Worm (Caenorhabditis elegans) whole organism, L4 larva: ENCODE measurements around the gene R12C12.10.
A peak's percentile ranks its signal among the peaks of the same experiment; 100 is the strongest.

ENCODE experiments used
- F10B5.3 ChIP-seq: sonication (generic microtip); optimal IDR thresholded peaks from 2 replicates; lab custom pipeline; 2016; ENCODE audit warnings: mild to moderate bottlenecking, missing genetic modification characterization, missing compliant biosample characterization
- T20F7.1 ChIP-seq: fragments of 200-800 bp; sonication (Bioruptor generic); optimal IDR thresholded peaks from 2 replicates; lab custom pipeline; 2018; ENCODE audit warnings: mild to moderate bottlenecking, missing genetic modification characterization, missing compliant biosample characterization
- T26A8.4 ChIP-seq: fragments of 200-800 bp; sonication (Bioruptor generic); IDR thresholded peaks from 2 replicates; pipeline ENCODE4 v1.3.6; 2022; ENCODE audit warnings: missing genetic modification characterization, missing compliant biosample characterization
- ZK337.2 ChIP-seq: fragments of 200-800 bp; sonication (Bioruptor generic); IDR thresholded peaks from 2 replicates; pipeline ENCODE4 v1.3.6; 2022; ENCODE audit warnings: missing genetic modification reagents, missing genetic modification characterization, missing compliant biosample characterization
- ZK546.5 ChIP-seq, 2 experiments: sonication (generic microtip); optimal IDR thresholded peaks; 2 replicates each; lab custom pipeline; 2017; ENCODE audit warnings: missing biosample characterization in 2 of 2, missing genetic modification characterization in 2 of 2
- aha-1 ChIP-seq: fragments of 150-350 bp; peaks from one replicate; lab custom pipeline; 2014; ENCODE audit warnings: missing biosample characterization, missing genetic modification characterization
- arid-1 ChIP-seq: fragments of 200-800 bp; sonication (Bioruptor generic); conservative IDR thresholded peaks from 2 replicates; pipeline ENCODE4 v1.3.6; 2022; ENCODE audit warnings: missing genetic modification reagents, missing genetic modification characterization, missing compliant biosample characterization
- attf-4 ChIP-seq: sonication (generic microtip); optimal IDR thresholded peaks from 3 replicates; lab custom pipeline; 2017; ENCODE audit warnings: missing biosample characterization, missing genetic modification characterization
- ceh-62 ChIP-seq: sonication (generic microtip); optimal IDR thresholded peaks from 2 replicates; lab custom pipeline; 2017; ENCODE audit warnings: missing biosample characterization, missing genetic modification characterization
- cey-2 ChIP-seq: sonication (generic microtip); optimal IDR thresholded peaks from 3 replicates; lab custom pipeline; 2017; ENCODE audit warnings: missing genetic modification characterization, mild to moderate bottlenecking, missing compliant biosample characterization, antibody characterized with exemption, borderline replicate concordance; ENCODE audit not compliant: insufficient read depth
- ctbp-1 ChIP-seq: fragments of 200-800 bp; sonication (Bioruptor generic); IDR thresholded peaks from 2 replicates; pipeline ENCODE4 v1.3.6; 2022; ENCODE audit warnings: missing genetic modification reagents, missing genetic modification characterization, missing compliant biosample characterization
- daf-12 ChIP-seq: fragments of 150-350 bp; optimal IDR thresholded peaks from 2 replicates; lab custom pipeline; 2014; ENCODE audit warnings: missing biosample characterization, missing genetic modification reagents, missing genetic modification characterization
- daf-8 ChIP-seq: fragments of 200-800 bp; sonication (Bioruptor generic); IDR thresholded peaks from 2 replicates; pipeline ENCODE4 v1.3.6; 2022; ENCODE audit warnings: missing genetic modification characterization, missing compliant biosample characterization
- dmd-6 ChIP-seq: fragments of 200-800 bp; sonication (Bioruptor generic); IDR thresholded peaks from 2 replicates; pipeline ENCODE4 v1.3.6; 2022; ENCODE audit warnings: missing genetic modification reagents, missing genetic modification characterization, missing compliant biosample characterization
- duxl-1 ChIP-seq: sonication (generic microtip); optimal IDR thresholded peaks from 2 replicates; lab custom pipeline; 2016; ENCODE audit warnings: mild to moderate bottlenecking, missing genetic modification characterization, moderate library complexity, missing compliant biosample characterization; ENCODE audit not compliant: poor library complexity
- egl-43 ChIP-seq: fragments of 200-800 bp; sonication (Bioruptor generic); IDR thresholded peaks from 2 replicates; pipeline ENCODE4 v1.3.6; 2022; ENCODE audit warnings: missing genetic modification reagents, missing genetic modification characterization, missing compliant biosample characterization
- fos-1 ChIP-seq: fragments of 150-350 bp; optimal IDR thresholded peaks from 2 replicates; lab custom pipeline; 2014; ENCODE audit warnings: missing biosample characterization, missing genetic modification characterization
- gei-8 ChIP-seq: fragments of 200-800 bp; sonication (Bioruptor generic); optimal IDR thresholded peaks from 2 replicates; lab custom pipeline; 2018; ENCODE audit warnings: mild to moderate bottlenecking, missing genetic modification characterization, missing compliant biosample characterization
- hlh-30 ChIP-seq: sonication (generic microtip); optimal IDR thresholded peaks from 2 replicates; lab custom pipeline; 2017; ENCODE audit warnings: antibody characterized with exemption, mild to moderate bottlenecking, missing genetic modification characterization, missing compliant biosample characterization; ENCODE audit not compliant: insufficient read depth
- hmg-1.1 ChIP-seq: fragments of 200-800 bp; sonication (Bioruptor generic); IDR thresholded peaks from 2 replicates; pipeline ENCODE4 v1.3.6; 2022; ENCODE audit warnings: missing genetic modification reagents, missing genetic modification characterization, missing compliant biosample characterization
- jun-1 ChIP-seq: fragments of 150-350 bp; optimal IDR thresholded peaks from 2 replicates; lab custom pipeline; 2014; ENCODE audit warnings: missing biosample characterization, missing genetic modification reagents, missing genetic modification characterization
- lin-1 ChIP-seq: fragments of 200-800 bp; sonication (Bioruptor generic); IDR thresholded peaks from 2 replicates; pipeline ENCODE4 v1.3.6; 2022; ENCODE audit warnings: missing genetic modification reagents, missing genetic modification characterization, missing compliant biosample characterization
- lin-13 ChIP-seq: fragments of 150-350 bp; optimal IDR thresholded peaks from 2 replicates; lab custom pipeline; 2014; ENCODE audit warnings: missing biosample characterization, missing genetic modification reagents, missing genetic modification characterization
- lin-39 ChIP-seq: fragments of 150-350 bp; optimal IDR thresholded peaks from 2 replicates; lab custom pipeline; 2014; ENCODE audit warnings: missing biosample characterization, missing genetic modification reagents, missing genetic modification characterization
- lsy-2 ChIP-seq, 2 experiments: fragments of 150-350 bp in 1 of 2; sonication (generic microtip) in 1 of 2; optimal IDR thresholded peaks; 2 replicates each; lab custom pipeline; 2014 to 2017; ENCODE audit warnings: missing biosample characterization in 2 of 2, missing genetic modification characterization in 2 of 2
- madf-5 ChIP-seq, 2 experiments: fragments of 200-800 bp; sonication (Bioruptor generic); IDR thresholded peaks; 2 replicates each; pipeline ENCODE4 v1.3.6; 2022; ENCODE audit warnings: missing compliant biosample characterization in 2 of 2, missing genetic modification characterization in 2 of 2
- mdl-1 ChIP-seq, 2 experiments: fragments of 150-350 bp in 1 of 2; sonication (generic microtip) in 1 of 2; optimal IDR thresholded peaks; 2 replicates each; lab custom pipeline; 2014 to 2017; ENCODE audit warnings: missing biosample characterization in 2 of 2, missing genetic modification characterization in 2 of 2
- mdt-29 ChIP-seq: fragments of 200-800 bp; sonication (Bioruptor generic); IDR thresholded peaks from 2 replicates; pipeline ENCODE4 v1.3.6; 2022; ENCODE audit warnings: missing genetic modification reagents, missing genetic modification characterization, missing compliant biosample characterization
- mes-2 ChIP-seq: sonication (generic microtip); optimal IDR thresholded peaks from 2 replicates; lab custom pipeline; 2016; ENCODE audit warnings: missing genotype, mild to moderate bottlenecking, missing genetic modification characterization, missing compliant biosample characterization; ENCODE audit not compliant: poor library complexity, severe bottlenecking
- nhr-10 ChIP-seq: fragments of 150-350 bp; optimal IDR thresholded peaks from 2 replicates; lab custom pipeline; 2014; ENCODE audit warnings: missing biosample characterization, missing genetic modification characterization
- nhr-102 ChIP-seq: sonication (generic microtip); optimal IDR thresholded peaks from 2 replicates; lab custom pipeline; 2016; ENCODE audit warnings: mild to moderate bottlenecking, missing genetic modification characterization, moderate library complexity, missing compliant biosample characterization
- nhr-111 ChIP-seq: fragments of 200-800 bp; sonication (Bioruptor generic); optimal IDR thresholded peaks from 2 replicates; lab custom pipeline; 2018; ENCODE audit warnings: mild to moderate bottlenecking, missing genetic modification characterization, missing compliant biosample characterization
- nhr-25 ChIP-seq: sonication (generic microtip); optimal IDR thresholded peaks from 2 replicates; lab custom pipeline; 2017; ENCODE audit warnings: missing genetic modification characterization, mild to moderate bottlenecking, missing compliant biosample characterization, antibody characterized with exemption, moderate library complexity, borderline replicate concordance; ENCODE audit not compliant: insufficient read depth
- nhr-41 ChIP-seq: fragments of 200-800 bp; sonication (Bioruptor generic); IDR thresholded peaks from 2 replicates; pipeline ENCODE4 v1.3.6; 2022; ENCODE audit warnings: missing genetic modification reagents, missing genetic modification characterization, missing compliant biosample characterization
- nhr-48 ChIP-seq: sonication (generic microtip); optimal IDR thresholded peaks from 2 replicates; lab custom pipeline; 2016; ENCODE audit warnings: mild to moderate bottlenecking, missing genetic modification characterization, missing compliant biosample characterization
- pqm-1 ChIP-seq: sonication (generic microtip); optimal IDR thresholded peaks from 2 replicates; lab custom pipeline; 2017; ENCODE audit warnings: missing biosample characterization, missing genetic modification characterization
- rbr-2 ChIP-seq: sonication (generic microtip); optimal IDR thresholded peaks from 2 replicates; lab custom pipeline; 2016; ENCODE audit warnings: missing genotype, missing genetic modification characterization, missing compliant biosample characterization
- saeg-2 ChIP-seq: fragments of 200-800 bp; sonication (Bioruptor generic); IDR thresholded peaks from 2 replicates; pipeline ENCODE4 v1.3.6; 2022; ENCODE audit warnings: missing genetic modification reagents, missing genetic modification characterization, missing compliant biosample characterization
- sdz-12 ChIP-seq: fragments of 200-800 bp; sonication (Bioruptor generic); optimal IDR thresholded peaks from 2 replicates; lab custom pipeline; 2018; ENCODE audit warnings: mild to moderate bottlenecking, missing genetic modification characterization, missing compliant biosample characterization
- snpc-1.2 ChIP-seq: fragments of 200-800 bp; sonication (Bioruptor generic); IDR thresholded peaks from 2 replicates; pipeline ENCODE4 v1.3.6; 2022; ENCODE audit warnings: missing genetic modification reagents, missing genetic modification characterization, missing compliant biosample characterization
- spr-3 ChIP-seq: fragments of 200-800 bp; sonication (Bioruptor generic); optimal IDR thresholded peaks from 2 replicates; lab custom pipeline; 2018; ENCODE audit warnings: mild to moderate bottlenecking, missing genetic modification characterization, missing compliant biosample characterization
- tag-97 ChIP-seq: fragments of 200-800 bp; sonication (Bioruptor generic); IDR thresholded peaks from 2 replicates; pipeline ENCODE4 v1.3.6; 2022; ENCODE audit warnings: missing genetic modification characterization, missing compliant biosample characterization
- tra-1 ChIP-seq: fragments of 200-800 bp; sonication (Bioruptor generic); IDR thresholded peaks from 2 replicates; pipeline ENCODE4 v1.3.6; 2022; ENCODE audit warnings: missing genetic modification reagents, missing genetic modification characterization, missing compliant biosample characterization
- unc-130 ChIP-seq: sonication (generic microtip); optimal IDR thresholded peaks from 2 replicates; lab custom pipeline; 2016; ENCODE audit warnings: missing genetic modification reagents, missing genetic modification characterization, missing compliant biosample characterization
- unc-62 ChIP-seq, 3 experiments: fragments of 150-350 bp in 1 of 3; sonication (generic microtip); optimal IDR thresholded peaks in 2 of 3; peaks in 1 of 3; 1 replicate in 1 of 3; 2 replicates in 2 of 3; lab custom pipeline; 2014 to 2017; ENCODE audit warnings: missing biosample characterization in 3 of 3, missing genetic modification characterization in 3 of 3, missing genetic modification reagents in 3 of 3, missing genotype in 1 of 3
- vab-7 ChIP-seq: fragments of 200-800 bp; sonication (Bioruptor generic); IDR thresholded peaks from 2 replicates; pipeline ENCODE4 v1.3.6; 2022; ENCODE audit warnings: missing genetic modification reagents, missing genetic modification characterization, missing compliant biosample characterization
- zag-1 ChIP-seq: fragments of 150-350 bp; optimal IDR thresholded peaks from 2 replicates; lab custom pipeline; 2014; ENCODE audit warnings: missing biosample characterization, missing genetic modification characterization
- zfp-3 ChIP-seq: fragments of 200-800 bp; sonication (Bioruptor generic); conservative IDR thresholded peaks from 2 replicates; pipeline ENCODE4 v1.3.6; 2022; ENCODE audit warnings: missing genetic modification reagents, missing genetic modification characterization, missing compliant biosample characterization
- zip-2 ChIP-seq: fragments of 150-350 bp; optimal IDR thresholded peaks from 2 replicates; lab custom pipeline; 2014; ENCODE audit warnings: missing biosample characterization, missing genetic modification characterization

The R12C12.10 gene

ce11 chrII:6026646-6027045 lies 16.4 kb downstream of the R12C12.10 start (continued):
- TF ChIP-seq jun-1 (tag; lab: Kevin White, UChicago) = peak; percentile 4
- TF ChIP-seq vab-7 = no peak
- no peak for TF ChIP-seq snpc-1.2 (GFP tag; lab: Robert Waterston, UW)
- no peak for TF ChIP-seq unc-130 (GFP tag; lab: Kevin White, UChicago)
- no peak for TF ChIP-seq ctbp-1 (GFP tag; lab: Robert Waterston, UW)
- TF ChIP-seq lin-1 (GFP tag; lab: Robert Waterston, UW) = peak; percentile 97
- TF ChIP-seq attf-4 (tag; lab: Kevin White, UChicago) = no peak
- TF ChIP-seq arid-1 = no peak
- no peak for TF ChIP-seq spr-3 (GFP tag; lab: Kevin White, UChicago)
- no peak for TF ChIP-seq mdt-29 (GFP tag; lab: Robert Waterston, UW)
- TF ChIP-seq mes-2 = no peak
- TF ChIP-seq lin-39 = no peak
- TF ChIP-seq ceh-62 = no peak
- TF ChIP-seq tag-97 (GFP tag; lab: Robert Waterston, UW) = no peak
- TF ChIP-seq unc-62 (GFP tag; optimal IDR thresholded peaks at IDR 0.05 in 1 of 2; lab: Kevin White, UChicago) = no peak
- TF ChIP-seq unc-62 (tag; optimal IDR thresholded peaks at IDR 0.05; lab: Kevin White, UChicago) = no peak
- no peak for TF ChIP-seq F10B5.3 (tag; lab: Kevin White, UChicago)
- peak; percentile 94; the same call in 1 of the 2 replicates for TF ChIP-seq dmd-6 (GFP tag; lab: Robert Waterston, UW)
- TF ChIP-seq duxl-1 (tag; lab: Kevin White, UChicago) = no peak
- no peak for TF ChIP-seq ZK546.5 (tag; optimal IDR thresholded peaks at IDR 0.05; lab: Kevin White, UChicago)
- no peak for TF ChIP-seq nhr-102
- no peak for TF ChIP-seq gei-8 (GFP tag; lab: Kevin White, UChicago)
- peak; percentile 66 for TF ChIP-seq nhr-48 (tag; lab: Kevin White, UChicago)
- no peak for TF ChIP-seq egl-43
- TF ChIP-seq daf-12 (tag; lab: Kevin White, UChicago) = no peak
- TF ChIP-seq nhr-25 (tag; lab: Kevin White, UChicago) = no peak
- TF ChIP-seq sdz-12 (GFP tag; lab: Kevin White, UChicago) = no peak
- TF ChIP-seq zfp-3 (GFP tag; lab: Robert Waterston, UW) = no peak
- TF ChIP-seq saeg-2 (GFP tag; lab: Robert Waterston, UW) = no peak
- TF ChIP-seq nhr-111 (GFP tag; lab: Kevin White, UChicago) = no peak
- TF ChIP-seq pqm-1 (tag; lab: Kevin White, UChicago) = peak; percentile 100
- no peak for TF ChIP-seq ZK337.2
- no peak for TF ChIP-seq zag-1
- peak; percentile 53 for TF ChIP-seq hlh-30 (tag; lab: Kevin White, UChicago)
- no peak for TF ChIP-seq fos-1 (tag; lab: Kevin White, UChicago)
- TF ChIP-seq rbr-2 (tag; lab: Kevin White, UChicago) = no peak
- TF ChIP-seq zip-2 (tag; lab: Kevin White, UChicago) = no peak
- peak; percentile 75 for TF ChIP-seq cey-2
- TF ChIP-seq nhr-41 = peak; percentile 60; the same call in 1 of the 2 replicates
- peak in 1 of 2 experiments; percentile 62 for TF ChIP-seq mdl-1 (tag; optimal IDR thresholded peaks at IDR 0.05; lab: Kevin White, UChicago)
- TF ChIP-seq aha-1 (tag; lab: Kevin White, UChicago) = peak; percentile 74
- TF ChIP-seq tra-1 (GFP tag; lab: Robert Waterston, UW) = peak; percentile 93
- TF ChIP-seq nhr-10 (tag; lab: Kevin White, UChicago) = no peak
- no peak for TF ChIP-seq daf-8
- TF ChIP-seq lsy-2 (tag; optimal IDR thresholded peaks at IDR 0.05; lab: Kevin White, UChicago) = peak in 1 of 2 experiments; percentile 62
- TF ChIP-seq T26A8.4 (GFP tag; lab: Robert Waterston, UW) = no peak
- TF ChIP-seq madf-5 (GFP tag; IDR thresholded peaks at IDR 0.05; lab: Robert Waterston, UW) = no peak
- TF ChIP-seq lin-13 (GFP tag; lab: Kevin White, UChicago) = no peak
- no peak for TF ChIP-seq hmg-1.1 (GFP tag; lab: Robert Waterston, UW)
- peak; percentile 50 for TF ChIP-seq T20F7.1 (GFP tag; lab: Kevin White, UChicago)
